Worm (Caenorhabditis elegans): ENCODE results near the gene W04H10.2.
A peak's percentile ranks its signal among the peaks of the same experiment; 100 is the strongest.

DNA sequence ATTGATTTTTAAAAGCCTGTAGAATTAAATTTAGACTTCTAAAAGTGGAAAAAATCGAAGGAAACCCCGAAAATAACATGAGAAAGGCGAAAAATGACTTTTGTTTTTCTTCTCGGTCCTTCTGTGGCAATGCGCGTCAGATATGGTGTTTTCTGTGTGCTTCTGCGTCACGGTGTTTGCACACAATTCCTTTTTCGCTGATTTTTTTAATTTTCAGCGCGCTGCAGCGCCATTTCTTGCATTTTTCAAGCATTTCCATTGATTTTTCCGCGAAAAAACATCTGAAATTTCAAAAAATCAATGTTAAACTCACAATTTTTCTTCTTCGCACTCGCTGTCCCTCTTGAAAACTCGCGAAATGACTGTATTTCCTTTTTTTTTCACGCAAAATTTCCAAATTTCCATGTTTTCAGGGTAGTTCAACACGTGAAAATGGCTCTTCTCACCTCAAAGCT, 25.2 kb upstream of the W04H10.2 start, which contains the start of the genes cdc-37 and W08F4.3:
- TF ChIP-seq Y48G9A.11 (GFP tag; IDR thresholded peaks at IDR 0.05) (peak; percentile 43; the same call in 1 of the 2 replicates), set-16 (GFP tag; IDR thresholded peaks at IDR 0.05) (no peak), aly-2 (tag; optimal IDR thresholded peaks at IDR 0.05) (no peak), zip-2 (tag; optimal IDR thresholded peaks at IDR 0.05) (no peak), lin-15B (tag; optimal IDR thresholded peaks at IDR 0.05) (no peak), skn-1 (tag; optimal IDR thresholded peaks at IDR 0.05) (no peak), lsy-2 (tag; optimal IDR thresholded peaks at IDR 0.05) (no peak), nhr-76 (tag; optimal IDR thresholded peaks at IDR 0.05) (no peak), ztf-11 (tag; optimal IDR thresholded peaks at IDR 0.05) (no peak), egl-27 (tag; optimal IDR thresholded peaks at IDR 0.05) (no peak), ceh-32 (tag; optimal IDR thresholded peaks at IDR 0.05; ENCODE audit: poor library complexity) (no peak), nhr-77 (tag; optimal IDR thresholded peaks at IDR 0.05) (no peak), dpl-1 (GFP tag; optimal IDR thresholded peaks at IDR 0.05) (peak; percentile 8), ama-1 (optimal IDR thresholded peaks at IDR 0.05) (no peak)
